Worm (Caenorhabditis elegans) whole organism, young adult: ENCODE results near the gene F57C2.4.

Experiments
- C06A6.2 ChIP-seq: fragments of 200-800 bp; sonication (Bioruptor generic); conservative IDR thresholded peaks from 2 replicates; pipeline ENCODE4 v1.3.6; 2022; ENCODE audit warnings: missing genetic modification characterization, missing compliant biosample characterization
- D2030.7 ChIP-seq: fragments of 200-800 bp; sonication (Bioruptor generic); IDR thresholded peaks from 2 replicates; pipeline ENCODE4 v1.3.6; 2022; ENCODE audit warnings: missing genetic modification reagents, missing genetic modification characterization, missing compliant biosample characterization
- F22D6.2 ChIP-seq: sonication (generic microtip); optimal IDR thresholded peaks from 2 replicates; lab custom pipeline; 2016; ENCODE audit warnings: mild to moderate bottlenecking, missing genetic modification characterization, missing compliant biosample characterization
- F33H1.4 ChIP-seq: fragments of 200-800 bp; sonication (Bioruptor generic); IDR thresholded peaks from 2 replicates; pipeline ENCODE4 v1.3.6; 2022; ENCODE audit warnings: missing genetic modification reagents, missing genetic modification characterization, missing compliant biosample characterization
- F57A8.1 ChIP-seq: fragments of 200-800 bp; sonication (Bioruptor generic); optimal IDR thresholded peaks from 2 replicates; lab custom pipeline; 2018; ENCODE audit warnings: mild to moderate bottlenecking, missing genetic modification characterization, moderate library complexity, missing compliant biosample characterization
- F57C9.4 ChIP-seq: sonication (generic microtip); optimal IDR thresholded peaks from 2 replicates; lab custom pipeline; 2017; ENCODE audit warnings: mild to moderate bottlenecking, missing genetic modification characterization, missing compliant biosample characterization
- K12H6.12 ChIP-seq: fragments of 200-800 bp; sonication (Bioruptor generic); optimal IDR thresholded peaks from 2 replicates; lab custom pipeline; 2018; ENCODE audit warnings: mild to moderate bottlenecking, missing genetic modification characterization, missing compliant biosample characterization
- T07F8.4 ChIP-seq: sonication (generic microtip); optimal IDR thresholded peaks from 2 replicates; lab custom pipeline; 2016; ENCODE audit warnings: mild to moderate bottlenecking, missing genetic modification characterization, moderate library complexity, missing compliant biosample characterization
- Y56A3A.18 ChIP-seq: fragments of 200-800 bp; sonication (Bioruptor generic); IDR thresholded peaks from 2 replicates; pipeline ENCODE4 v1.3.6; 2022; ENCODE audit warnings: missing genetic modification reagents, missing genetic modification characterization, missing compliant biosample characterization
- Y79H2A.3 ChIP-seq: fragments of 200-800 bp; sonication (Bioruptor generic); conservative IDR thresholded peaks from 2 replicates; pipeline ENCODE4 v1.3.6; 2022; ENCODE audit warnings: missing genetic modification reagents, missing genetic modification characterization, missing compliant biosample characterization
- akir-1 ChIP-seq: fragments of 200-800 bp; sonication (Bioruptor generic); optimal IDR thresholded peaks from 2 replicates; lab custom pipeline; 2018; ENCODE audit warnings: mild to moderate bottlenecking, missing genetic modification characterization, moderate library complexity, missing compliant biosample characterization
- athp-1 ChIP-seq: sonication (generic microtip); optimal IDR thresholded peaks from 2 replicates; lab custom pipeline; 2017; ENCODE audit warnings: mild to moderate bottlenecking, missing genetic modification characterization, missing compliant biosample characterization
- attf-3 ChIP-seq: fragments of 200-800 bp; sonication (Bioruptor generic); conservative IDR thresholded peaks from 2 replicates; pipeline ENCODE4 v1.3.6; 2022; ENCODE audit warnings: missing genetic modification reagents, missing genetic modification characterization, missing compliant biosample characterization
- ccch-3 ChIP-seq: fragments of 200-800 bp; sonication (Bioruptor generic); optimal IDR thresholded peaks from 2 replicates; lab custom pipeline; 2018; ENCODE audit warnings: mild to moderate bottlenecking, missing genetic modification characterization, missing compliant biosample characterization
- ceh-40 ChIP-seq: fragments of 200-800 bp; sonication (Bioruptor generic); IDR thresholded peaks from 2 replicates; pipeline ENCODE4 v1.3.6; 2022; ENCODE audit warnings: missing genetic modification characterization, missing compliant biosample characterization
- ceh-91 ChIP-seq: fragments of 200-800 bp; sonication (Bioruptor generic); IDR thresholded peaks from 2 replicates; pipeline ENCODE4 v1.3.6; 2022; ENCODE audit warnings: missing genetic modification reagents, missing genetic modification characterization, missing compliant biosample characterization
- dpff-1 ChIP-seq: sonication (generic microtip); optimal IDR thresholded peaks from 2 replicates; lab custom pipeline; 2017; ENCODE audit warnings: mild to moderate bottlenecking, missing genetic modification characterization, missing compliant biosample characterization
- egrh-3 ChIP-seq: fragments of 200-800 bp; sonication (Bioruptor generic); IDR thresholded peaks from 2 replicates; pipeline ENCODE4 v1.3.6; 2022; ENCODE audit warnings: missing genetic modification reagents, missing genetic modification characterization, missing compliant biosample characterization
- ets-4 ChIP-seq: fragments of 200-800 bp; sonication (Bioruptor generic); optimal IDR thresholded peaks from 2 replicates; lab custom pipeline; 2018; ENCODE audit warnings: mild to moderate bottlenecking, missing genetic modification characterization, missing compliant biosample characterization
- him-1 ChIP-seq: sonication (generic microtip); optimal IDR thresholded peaks from 2 replicates; lab custom pipeline; 2016; ENCODE audit warnings: missing genotype, missing genetic modification reagents, missing genetic modification characterization, missing compliant biosample characterization
- hmg-1.2 ChIP-seq: fragments of 200-800 bp; sonication (Bioruptor generic); IDR thresholded peaks from 2 replicates; pipeline ENCODE4 v1.3.6; 2022; ENCODE audit warnings: missing genetic modification reagents, missing genetic modification characterization, missing compliant biosample characterization
- hrde-1 ChIP-seq: sonication (generic microtip); optimal IDR thresholded peaks from 2 replicates; lab custom pipeline; 2016; ENCODE audit warnings: missing genetic modification characterization, mild to moderate bottlenecking, missing compliant biosample characterization, moderate library complexity, missing genotype, missing genetic modification reagents, borderline replicate concordance
- let-526 ChIP-seq: fragments of 200-800 bp; sonication (Bioruptor generic); IDR thresholded peaks from 2 replicates; pipeline ENCODE4 v1.3.6; 2022; ENCODE audit warnings: missing genetic modification reagents, missing genetic modification characterization, missing compliant biosample characterization
- lin-26 ChIP-seq: fragments of 200-800 bp; sonication (Bioruptor generic); IDR thresholded peaks from 2 replicates; pipeline ENCODE4 v1.3.6; 2022; ENCODE audit warnings: missing genetic modification reagents, missing genetic modification characterization, missing compliant biosample characterization
- lin-35 ChIP-seq, 3 experiments: fragments of 150-350 bp in 2 of 3; sonication (generic microtip) in 1 of 3; optimal IDR thresholded peaks; 2 replicates each; lab custom pipeline; 2014 to 2018; ENCODE audit warnings: missing biosample characterization in 3 of 3, missing genetic modification characterization in 3 of 3, missing genetic modification reagents in 3 of 3
- lin-40 ChIP-seq: sonication (generic microtip); optimal IDR thresholded peaks from 2 replicates; lab custom pipeline; 2016; ENCODE audit warnings: missing genetic modification characterization, mild to moderate bottlenecking, missing compliant biosample characterization, missing genotype, missing genetic modification reagents
- lir-1 ChIP-seq: fragments of 200-800 bp; sonication (Bioruptor generic); conservative IDR thresholded peaks from 2 replicates; pipeline ENCODE4 v1.3.6; 2022; ENCODE audit warnings: missing genetic modification reagents, missing genetic modification characterization, missing compliant biosample characterization
- madf-3 ChIP-seq: fragments of 200-800 bp; sonication (Bioruptor generic); IDR thresholded peaks from 2 replicates; pipeline ENCODE4 v1.3.6; 2022; ENCODE audit warnings: missing genetic modification reagents, missing genetic modification characterization, missing compliant biosample characterization
- madf-6 ChIP-seq: fragments of 200-800 bp; sonication (Bioruptor generic); IDR thresholded peaks from 2 replicates; pipeline ENCODE4 v1.3.6; 2022; ENCODE audit warnings: missing genetic modification reagents, missing genetic modification characterization, missing compliant biosample characterization
- madf-8 ChIP-seq: fragments of 200-800 bp; sonication (Bioruptor generic); conservative IDR thresholded peaks from 2 replicates; pipeline ENCODE4 v1.3.6; 2022; ENCODE audit warnings: missing genetic modification reagents, missing genetic modification characterization, missing compliant biosample characterization
- mcd-1 ChIP-seq: fragments of 200-800 bp; sonication (Bioruptor generic); IDR thresholded peaks from 2 replicates; pipeline ENCODE4 v1.3.6; 2022; ENCODE audit warnings: missing genetic modification reagents, missing genetic modification characterization, missing compliant biosample characterization
- mel-28 ChIP-seq: sonication (generic microtip); optimal IDR thresholded peaks from 2 replicates; lab custom pipeline; 2016; ENCODE audit warnings: borderline replicate concordance, mild to moderate bottlenecking, missing genetic modification characterization, missing compliant biosample characterization
- mes-4 ChIP-seq: sonication (generic microtip); optimal IDR thresholded peaks from 2 replicates; lab custom pipeline; 2016; ENCODE audit warnings: missing genotype, missing genetic modification characterization, missing compliant biosample characterization
- mxl-1 ChIP-seq: sonication (generic microtip); optimal IDR thresholded peaks from 2 replicates; lab custom pipeline; 2016; ENCODE audit warnings: missing genetic modification characterization, missing compliant biosample characterization
- nfya-2 ChIP-seq: fragments of 200-800 bp; sonication (Bioruptor generic); IDR thresholded peaks from 2 replicates; pipeline ENCODE4 v1.3.6; 2022; ENCODE audit warnings: missing genetic modification reagents, missing genetic modification characterization, missing compliant biosample characterization
- nhr-120 ChIP-seq: fragments of 200-800 bp; sonication (Bioruptor generic); IDR thresholded peaks from 2 replicates; pipeline ENCODE4 v1.3.6; 2022; ENCODE audit warnings: missing genetic modification characterization, missing compliant biosample characterization
- rcor-1 ChIP-seq: fragments of 200-800 bp; sonication (Bioruptor generic); IDR thresholded peaks from 2 replicates; pipeline ENCODE4 v1.3.6; 2022; ENCODE audit warnings: missing genetic modification reagents, missing genetic modification characterization, missing compliant biosample characterization
- rec-8 ChIP-seq, 2 experiments: sonication (generic microtip); optimal IDR thresholded peaks; 2 replicates each; lab custom pipeline; 2016; ENCODE audit warnings: mild to moderate bottlenecking in 2 of 2, missing genetic modification characterization in 2 of 2, missing genetic modification reagents in 2 of 2, missing genotype in 2 of 2, missing biosample characterization in 1 of 2, missing compliant biosample characterization in 1 of 2, moderate library complexity in 1 of 2
- snpc-1.1 ChIP-seq: sonication (generic microtip); optimal IDR thresholded peaks from 2 replicates; lab custom pipeline; 2017; ENCODE audit warnings: missing genetic modification characterization, mild to moderate bottlenecking, missing compliant biosample characterization, antibody characterized with exemption, moderate library complexity, missing genotype, missing genetic modification reagents; ENCODE audit not compliant: insufficient read depth
- snpc-3.4 ChIP-seq: sonication (generic microtip); optimal IDR thresholded peaks from 2 replicates; lab custom pipeline; 2017; ENCODE audit warnings: missing genetic modification characterization, mild to moderate bottlenecking, missing compliant biosample characterization, antibody characterized with exemption, moderate library complexity, missing genotype, missing genetic modification reagents
- snpc-4 ChIP-seq, 5 experiments: fragments of 150-350 bp in 1 of 5; sonication (generic microtip) in 4 of 5; optimal IDR thresholded peaks; 2 replicates each; lab custom pipeline; 2014 to 2018; ENCODE audit warnings: missing genetic modification characterization in 5 of 5, missing biosample characterization in 3 of 5, antibody characterized with exemption in 2 of 5, mild to moderate bottlenecking in 2 of 5, missing compliant biosample characterization in 2 of 5, missing genotype in 2 of 5, moderate library complexity in 2 of 5, missing genetic modification reagents in 1 of 5
- somi-1 ChIP-seq: fragments of 200-800 bp; sonication (Bioruptor generic); optimal IDR thresholded peaks from 2 replicates; lab custom pipeline; 2018; ENCODE audit warnings: mild to moderate bottlenecking, missing genetic modification characterization, missing compliant biosample characterization
- tbx-9 ChIP-seq: sonication (generic microtip); optimal IDR thresholded peaks from 2 replicates; lab custom pipeline; 2016; ENCODE audit warnings: borderline replicate concordance, missing genetic modification characterization, inconsistent platforms, missing compliant biosample characterization
- unc-130 ChIP-seq: sonication (generic microtip); optimal IDR thresholded peaks from 2 replicates; lab custom pipeline; 2016; ENCODE audit warnings: missing genetic modification reagents, missing genetic modification characterization, missing compliant biosample characterization
- ztf-22 ChIP-seq: fragments of 200-800 bp; sonication (Bioruptor generic); optimal IDR thresholded peaks from 2 replicates; lab custom pipeline; 2018; ENCODE audit warnings: mild to moderate bottlenecking, missing genetic modification characterization, moderate library complexity, missing compliant biosample characterization
- ztf-6 ChIP-seq: fragments of 200-800 bp; sonication (Bioruptor generic); IDR thresholded peaks from 2 replicates; pipeline ENCODE4 v1.3.6; 2022; ENCODE audit warnings: missing genetic modification reagents, missing genetic modification characterization, missing compliant biosample characterization

F57C2.4 gene

DNA sequence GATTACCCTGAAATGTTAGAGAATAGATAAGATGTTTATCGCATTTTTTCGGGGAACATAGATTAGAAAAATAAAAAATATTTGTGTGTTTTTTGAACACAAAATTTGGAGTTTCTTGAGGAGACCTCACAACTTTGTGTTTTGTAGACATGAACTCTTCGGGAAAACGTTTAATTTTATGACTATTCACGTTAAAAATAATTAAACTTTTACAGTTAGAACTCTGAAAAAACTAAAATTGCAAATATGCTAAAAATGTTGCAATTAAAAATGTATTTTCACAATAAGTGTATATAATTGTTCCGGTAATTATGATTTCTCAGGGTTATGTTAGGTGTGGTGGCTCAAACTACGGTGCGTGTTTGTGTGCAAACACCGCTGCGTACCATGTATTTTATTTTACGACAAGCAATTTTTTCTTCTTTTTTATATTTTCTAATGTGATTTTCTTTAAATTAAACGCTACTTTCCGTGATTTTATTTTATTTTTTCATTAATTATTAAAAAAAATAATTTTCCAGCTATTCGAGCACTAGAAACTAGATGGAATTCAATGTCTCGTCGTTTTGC, 3.2 kb downstream of the F57C2.4 start, which contains the start of the genes F57C2.5 and spat-1 (continued):
- TF ChIP-seq madf-8 (GFP tag; lab: Robert Waterston, UW), result peak; percentile 12; the same call in 1 of the 2 replicates
- no peak for TF ChIP-seq Y56A3A.18 (GFP tag; lab: Robert Waterston, UW)
- no peak for TF ChIP-seq lir-1
- TF ChIP-seq egrh-3 (GFP tag; lab: Robert Waterston, UW), result peak; percentile 33; the same call in 1 of the 2 replicates
- no peak for TF ChIP-seq mxl-1 (tag; lab: Kevin White, UChicago)
- peak; percentile 25 for TF ChIP-seq snpc-3.4
- no peak for TF ChIP-seq madf-3 (GFP tag; lab: Robert Waterston, UW)
- peak; percentile 49; the same call in 1 of the 2 replicates for TF ChIP-seq hmg-1.2
- no peak for TF ChIP-seq C06A6.2 (GFP tag; lab: Robert Waterston, UW)
- TF ChIP-seq nhr-120 (GFP tag; lab: Robert Waterston, UW), result no peak
- peak; percentile 76 for TF ChIP-seq K12H6.12 (tag; lab: Kevin White, UChicago)
- peak; percentile 76; the same call in 1 of the 2 replicates for TF ChIP-seq D2030.7 (GFP tag; lab: Robert Waterston, UW)
- no peak for TF ChIP-seq nfya-2 (GFP tag; lab: Robert Waterston, UW)
- peak; percentile 42; the same call in 1 of the 2 replicates for TF ChIP-seq F33H1.4
- no peak for TF ChIP-seq lin-26 (GFP tag; lab: Robert Waterston, UW)
- TF ChIP-seq let-526 (GFP tag; lab: Robert Waterston, UW), result 0 out of 2 replicates have a peak, but pooled peaks have one; percentile 10
- no peak for TF ChIP-seq F57A8.1 (GFP tag; lab: Kevin White, UChicago)
- TF ChIP-seq him-1 (tag; lab: Kevin White, UChicago), result no peak
- no peak for TF ChIP-seq snpc-1.1 (tag; lab: Kevin White, UChicago)
- TF ChIP-seq ets-4 (GFP tag; lab: Kevin White, UChicago), result no peak
- TF ChIP-seq Y79H2A.3 (GFP tag; lab: Robert Waterston, UW), result no peak; the same call in 1 of the 2 replicates
- TF ChIP-seq ceh-40, result no peak
- TF ChIP-seq ccch-3, result peak; percentile 66
- TF ChIP-seq ztf-6, result no peak
- TF ChIP-seq lin-40 (tag; lab: Kevin White, UChicago), result peak; percentile 73
- TF ChIP-seq hrde-1, result no peak
- TF ChIP-seq madf-6 (GFP tag; lab: Robert Waterston, UW), result peak; percentile 41; the same call in 1 of the 2 replicates
- TF ChIP-seq rec-8 (tag; optimal IDR thresholded peaks at IDR 0.05; lab: Kevin White, UChicago), result no peak
- peak; percentile 76 for TF ChIP-seq ceh-91 (GFP tag; lab: Robert Waterston, UW)
- peak; percentile 74 for TF ChIP-seq unc-130 (GFP tag; lab: Kevin White, UChicago)
- TF ChIP-seq somi-1 (GFP tag; lab: Kevin White, UChicago), result no peak
- peak; percentile 24; the same call in 1 of the 2 replicates for TF ChIP-seq attf-3
- no peak for TF ChIP-seq snpc-4 (GFP tag; optimal IDR thresholded peaks at IDR 0.05; lab: Kevin White, UChicago)
- peak in 3 of 4 experiments; percentile 27 to 44 (median 40) for TF ChIP-seq snpc-4 (tag; optimal IDR thresholded peaks at IDR 0.05; lab: Kevin White, UChicago)
- TF ChIP-seq mel-28 (tag; lab: Kevin White, UChicago), result no peak
- TF ChIP-seq mes-4, result no peak
- no peak for TF ChIP-seq ztf-22 (GFP tag; lab: Kevin White, UChicago)
- TF ChIP-seq tbx-9 (tag; lab: Kevin White, UChicago), result no peak
- TF ChIP-seq mcd-1 (GFP tag; lab: Robert Waterston, UW), result peak; percentile 24; the same call in 1 of the 2 replicates
- no peak for TF ChIP-seq akir-1 (GFP tag; lab: Kevin White, UChicago)
- TF ChIP-seq lin-35 (GFP tag; optimal IDR thresholded peaks at IDR 0.05; lab: Kevin White, UChicago), result no peak
- no peak for TF ChIP-seq F22D6.2 (tag; lab: Kevin White, UChicago)
- TF ChIP-seq T07F8.4 (tag; lab: Kevin White, UChicago), result no peak
- 0 out of 2 replicates have a peak, but pooled peaks have one; percentile 10 for TF ChIP-seq rcor-1 (GFP tag; lab: Robert Waterston, UW)
- peak; percentile 36 for TF ChIP-seq athp-1 (tag; lab: Kevin White, UChicago)
- no peak for TF ChIP-seq F57C9.4 (tag; lab: Kevin White, UChicago)
- TF ChIP-seq dpff-1 (tag; lab: Kevin White, UChicago), result no peak
